Worm (Caenorhabditis elegans): Measurements from ENCODE around the gene kdin-1.

DNA sequence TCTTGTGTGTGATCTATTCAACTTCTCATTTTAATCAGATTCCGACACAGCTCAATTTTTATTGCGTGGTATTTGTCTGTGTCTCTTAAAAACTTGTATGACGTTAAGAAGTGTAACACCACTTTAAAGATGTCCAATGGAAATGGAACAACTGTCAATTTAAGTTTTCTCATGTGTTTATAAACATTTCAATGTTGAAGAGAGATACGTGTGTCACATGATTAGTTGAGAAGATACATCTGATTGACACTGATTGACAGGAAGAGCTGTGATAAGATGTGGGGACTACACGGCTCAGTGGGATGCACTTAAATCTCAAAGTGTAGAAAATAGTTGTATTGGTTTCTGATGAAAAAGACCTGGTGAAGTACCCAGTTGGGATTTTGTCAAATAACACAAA is 29.9 kb downstream of the kdin-1 start:
- TF ChIP-seq snpc-4 (tag; optimal IDR thresholded peaks at IDR 0.05): no peak
- no peak for TF ChIP-seq aly-2 (tag; optimal IDR thresholded peaks at IDR 0.05)
- TF ChIP-seq nhr-77 (tag; optimal IDR thresholded peaks at IDR 0.05): no peak
- peak; percentile 82 for TF ChIP-seq rnt-1 (tag; optimal IDR thresholded peaks at IDR 0.05)
- TF ChIP-seq elt-3 (tag; optimal IDR thresholded peaks at IDR 0.05): no peak
- TF ChIP-seq F16B12.6 (tag; optimal IDR thresholded peaks at IDR 0.05): no peak
- no peak for TF ChIP-seq mab-9 (GFP tag; IDR thresholded peaks at IDR 0.05)
- peak; percentile 69 for TF ChIP-seq ztf-4 (tag; optimal IDR thresholded peaks at IDR 0.05)
- TF ChIP-seq sptf-1 (tag; optimal IDR thresholded peaks at IDR 0.05): no peak
- no peak for TF ChIP-seq lin-15B (tag; optimal IDR thresholded peaks at IDR 0.05)
- TF ChIP-seq nhr-237 (tag; optimal IDR thresholded peaks at IDR 0.05): no peak
- TF ChIP-seq C34B4.2 (tag; optimal IDR thresholded peaks at IDR 0.05): no peak
- TF ChIP-seq unc-62 (GFP tag; optimal IDR thresholded peaks at IDR 0.05): peak; percentile 61

All from whole organism, L1 larva.